Worm (Caenorhabditis elegans): Measurements from ENCODE around the gene T08D2.4.
"Not testable (repeated sequence)": the region's sequence is repeated elsewhere in the genome, so short reads cannot be mapped to it uniquely, and the experiment has no call there.

The T08D2.4 gene

DNA sequence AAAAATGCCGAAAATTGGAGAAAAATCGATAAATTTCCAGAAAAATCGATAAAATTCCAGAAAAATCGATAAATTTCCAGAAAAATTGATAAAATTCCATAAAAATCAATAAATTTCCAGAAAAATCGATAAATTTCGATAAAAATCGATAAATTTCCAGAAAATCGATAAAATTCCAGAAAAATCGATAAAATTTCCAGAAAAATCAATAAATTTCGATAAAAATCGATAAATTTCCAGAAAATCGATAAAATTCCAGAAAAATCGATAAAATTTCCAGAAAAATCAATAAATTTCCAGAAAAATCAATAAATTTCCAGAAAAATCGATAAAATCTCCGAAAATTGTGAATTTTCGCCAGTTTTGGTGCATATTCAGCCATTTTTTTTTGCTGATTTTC is 6.4 kb downstream of the T08D2.4 start:
- TF ChIP-seq ceh-28 (tag; optimal IDR thresholded peaks at IDR 0.05): peak; percentile 43

DNA sequence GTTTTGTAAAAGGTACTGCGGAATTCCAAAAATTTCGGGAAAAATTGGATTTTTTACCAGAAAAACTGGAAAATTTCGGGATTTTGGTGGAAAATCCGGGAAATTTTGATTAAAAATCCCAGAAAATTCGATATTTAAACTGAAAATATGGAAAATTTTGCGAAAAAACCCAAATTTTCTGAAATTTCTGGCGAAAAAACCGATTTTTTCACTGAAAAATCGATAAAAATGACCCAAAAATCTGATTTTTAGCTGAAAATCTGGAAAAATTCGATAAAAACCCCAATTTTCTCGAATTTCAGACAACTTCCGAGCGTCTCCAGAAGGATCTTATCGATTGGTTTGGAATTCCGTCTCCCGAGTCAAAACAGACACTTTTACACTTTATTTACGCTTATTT is 15.3 kb downstream of the T08D2.4 start, which contains the start of gene T08D2.8:
T08D2.8 (plus strand) TSS at position 301 of the 400 bp plus-strand sequence.
- TF ChIP-seq aly-2 (tag; optimal IDR thresholded peaks at IDR 0.05) (no peak), elt-1 (tag; optimal IDR thresholded peaks at IDR 0.05) (no peak), unc-62 (GFP tag; optimal IDR thresholded peaks at IDR 0.05) (no peak), egl-5 (tag; optimal IDR thresholded peaks at IDR 0.05) (no peak), sea-2 (GFP tag; optimal IDR thresholded peaks at IDR 0.05) (no peak), ceh-9 (tag; optimal IDR thresholded peaks at IDR 0.05) (no peak), zag-1 (tag; optimal IDR thresholded peaks at IDR 0.05) (no peak), pqm-1 (tag; optimal IDR thresholded peaks at IDR 0.05) (no peak), lin-39 (tag; optimal IDR thresholded peaks at IDR 0.05) (no peak), nhr-237 (tag; optimal IDR thresholded peaks at IDR 0.05) (no peak), elt-2 (tag; optimal IDR thresholded peaks at IDR 0.05) (no peak), egl-27 (tag; optimal IDR thresholded peaks at IDR 0.05) (no peak), nhr-43 (tag; optimal IDR thresholded peaks at IDR 0.05; ENCODE audit: poor library complexity, severe bottlenecking) (no peak), fkh-10 (GFP tag; optimal IDR thresholded peaks at IDR 0.05) (no peak), tbx-2 (tag; optimal IDR thresholded peaks at IDR 0.05) (no peak), pha-4 (tag; optimal IDR thresholded peaks at IDR 0.05) (no peak), lin-15B (tag; optimal IDR thresholded peaks at IDR 0.05) (no peak), nhr-12 (tag; optimal IDR thresholded peaks at IDR 0.05) (no peak), unc-39 (tag; optimal IDR thresholded peaks at IDR 0.05) (no peak), ztf-11 (tag; optimal IDR thresholded peaks at IDR 0.05) (no peak)

DNA sequence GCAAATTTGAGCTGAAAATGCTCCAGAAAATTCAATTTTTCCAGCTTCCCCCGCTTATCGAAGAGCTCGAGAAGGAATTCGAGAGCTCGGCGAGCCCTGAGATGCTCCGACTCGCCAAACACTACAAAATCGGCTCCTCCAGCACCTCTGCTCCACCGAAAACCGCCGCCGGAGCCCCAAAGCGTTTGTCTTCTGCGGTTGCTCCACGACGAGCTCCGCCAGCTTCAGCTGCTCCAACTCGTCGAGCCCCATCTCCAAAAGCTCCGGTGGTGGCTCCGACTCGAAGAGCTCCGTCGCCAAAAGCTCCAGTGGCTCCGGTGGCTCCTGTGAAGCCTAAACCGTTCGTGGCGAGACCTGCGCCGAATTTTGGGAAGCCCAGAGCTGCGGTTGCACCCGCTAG is 19.2 kb downstream of the T08D2.4 start:
- TF ChIP-seq lin-39 (tag; optimal IDR thresholded peaks at IDR 0.05) (no peak), unc-62 (GFP tag; optimal IDR thresholded peaks at IDR 0.05) (no peak), ztf-4 (tag; optimal IDR thresholded peaks at IDR 0.05) (no peak), nhr-43 (tag; optimal IDR thresholded peaks at IDR 0.05; ENCODE audit: poor library complexity, severe bottlenecking) (no peak), ceh-82 (tag; optimal IDR thresholded peaks at IDR 0.05) (no peak)

DNA sequence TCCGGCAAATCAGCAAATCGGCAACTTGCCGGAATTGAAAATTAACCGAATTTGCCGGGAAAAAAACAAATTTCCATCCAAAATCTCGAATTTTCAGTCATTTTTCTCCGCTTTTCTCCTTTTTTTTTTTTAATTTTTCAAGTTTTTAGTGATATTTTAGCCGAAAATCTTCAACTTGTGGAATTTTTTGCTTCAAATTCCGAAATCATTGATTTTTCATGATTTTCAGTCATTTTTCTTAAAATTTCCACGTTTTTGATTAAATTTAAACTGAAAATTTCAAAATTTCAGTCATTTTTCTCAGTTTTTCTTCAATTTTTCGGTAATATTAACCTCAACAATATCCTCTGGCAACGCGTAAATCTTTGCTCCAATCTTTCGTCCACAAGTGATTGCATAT is 32.5 kb downstream of the T08D2.4 start, which contains the start of gene Y73B3B.3:
Y73B3B.3 (plus strand) TSS at position 301 of the 400 bp plus-strand sequence.
- TF ChIP-seq daf-12, tbx-2, hmg-11 (tag; optimal IDR thresholded peaks at IDR 0.05): not testable (repeated sequence)

DNA sequence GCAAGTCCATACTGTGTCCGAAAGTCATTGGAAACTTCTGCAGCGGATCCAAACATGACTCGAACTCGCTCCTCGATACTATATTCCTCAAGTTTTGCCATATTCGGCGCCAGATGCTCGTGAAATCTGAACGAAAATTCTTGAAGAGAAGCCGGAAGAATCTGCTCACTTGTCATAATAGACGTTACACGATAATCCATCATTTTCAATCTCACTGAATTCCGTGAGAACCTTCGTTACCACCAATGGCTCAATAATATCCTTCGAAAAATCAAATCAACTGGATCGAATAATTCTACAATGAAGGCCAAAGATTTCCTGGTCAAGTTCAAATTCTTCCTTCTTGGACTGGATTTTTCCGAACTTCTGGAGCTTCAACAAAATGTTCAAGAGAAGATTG is 33.9 kb downstream of the T08D2.4 start, which contains the start of gene Y73B3B.1:
Y73B3B.1 (minus strand) TSS at position 101 of the 400 bp plus-strand sequence.
- TF ChIP-seq unc-39 (tag; optimal IDR thresholded peaks at IDR 0.05); mml-1 (tag; optimal IDR thresholded peaks at IDR 0.05); nhr-43 (tag; optimal IDR thresholded peaks at IDR 0.05; ENCODE audit: poor library complexity, severe bottlenecking): not testable (repeated sequence)

DNA sequence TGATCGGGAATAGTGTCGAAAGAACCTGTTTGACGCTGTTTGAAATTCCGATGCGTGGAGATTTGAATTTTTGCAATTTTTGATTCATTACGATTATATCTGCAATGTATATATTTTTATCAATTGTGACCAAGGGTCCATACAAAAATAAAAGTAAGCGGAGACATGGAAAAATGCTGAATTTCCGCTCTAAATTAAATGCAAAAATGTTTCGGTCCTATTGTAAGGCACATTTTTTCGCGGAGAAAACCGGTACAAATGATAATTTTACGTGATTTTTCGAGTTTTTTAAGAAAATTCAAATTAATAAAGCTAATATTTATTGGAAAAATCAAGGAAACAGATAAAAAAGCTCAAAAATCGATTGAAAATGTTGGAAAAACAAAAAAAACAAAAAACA is 38.3 kb downstream of the T08D2.4 start, which contains the start of gene set-28:
set-28 (minus strand) TSS at position 101 of the 400 bp plus-strand sequence.
- TF ChIP-seq sea-2 (GFP tag; optimal IDR thresholded peaks at IDR 0.05); nfya-1 (tag; optimal IDR thresholded peaks at IDR 0.05; ENCODE audit: insufficient read depth); ama-1 (optimal IDR thresholded peaks at IDR 0.05): not testable (repeated sequence)

Data from whole organism, L3 larva.